Worm (Caenorhabditis elegans) whole organism, L4 larva: ENCODE results near the gene F53C11.1.

Experiments used
- aha-1 ChIP-seq: fragments of 150-350 bp; peaks from one replicate; lab custom pipeline; 2014; ENCODE audit warnings: missing biosample characterization, missing genetic modification characterization
- ces-1 ChIP-seq: fragments of 150-350 bp; sonication (generic microtip); optimal IDR thresholded peaks from 4 replicates; lab custom pipeline; 2014; ENCODE audit warnings: missing biosample characterization, missing genetic modification reagents, missing genetic modification characterization
- daf-12 ChIP-seq: fragments of 150-350 bp; optimal IDR thresholded peaks from 2 replicates; lab custom pipeline; 2014; ENCODE audit warnings: missing biosample characterization, missing genetic modification reagents, missing genetic modification characterization
- egl-43 ChIP-seq: fragments of 200-800 bp; sonication (Bioruptor generic); IDR thresholded peaks from 2 replicates; pipeline ENCODE4 v1.3.6; 2022; ENCODE audit warnings: missing genetic modification reagents, missing genetic modification characterization, missing compliant biosample characterization
- hlh-11 ChIP-seq: fragments of 200-800 bp; sonication (Bioruptor generic); optimal IDR thresholded peaks from 2 replicates; lab custom pipeline; 2018; ENCODE audit warnings: mild to moderate bottlenecking, missing genetic modification characterization, missing compliant biosample characterization
- lin-13 ChIP-seq: fragments of 150-350 bp; optimal IDR thresholded peaks from 2 replicates; lab custom pipeline; 2014; ENCODE audit warnings: missing biosample characterization, missing genetic modification reagents, missing genetic modification characterization
- lin-29 ChIP-seq: fragments of 200-800 bp; sonication (Bioruptor generic); IDR thresholded peaks from 2 replicates; pipeline ENCODE4 v1.3.6; 2022; ENCODE audit warnings: missing genetic modification reagents, missing genetic modification characterization, missing compliant biosample characterization
- lin-38 ChIP-seq: fragments of 200-800 bp; sonication (Bioruptor generic); IDR thresholded peaks from 2 replicates; pipeline ENCODE4 v1.3.6; 2022; ENCODE audit warnings: missing genetic modification reagents, missing genetic modification characterization, missing compliant biosample characterization
- nhr-102 ChIP-seq: sonication (generic microtip); optimal IDR thresholded peaks from 2 replicates; lab custom pipeline; 2016; ENCODE audit warnings: mild to moderate bottlenecking, missing genetic modification characterization, moderate library complexity, missing compliant biosample characterization
- pqm-1 ChIP-seq: sonication (generic microtip); optimal IDR thresholded peaks from 2 replicates; lab custom pipeline; 2017; ENCODE audit warnings: missing biosample characterization, missing genetic modification characterization
- set-16 ChIP-seq: fragments of 200-800 bp; sonication (Bioruptor generic); IDR thresholded peaks from 2 replicates; pipeline ENCODE4 v1.3.6; 2022; ENCODE audit warnings: missing genetic modification reagents, missing genetic modification characterization, missing compliant biosample characterization
- snpc-4 ChIP-seq: fragments of 150-350 bp; optimal IDR thresholded peaks from 2 replicates; lab custom pipeline; 2014; ENCODE audit warnings: missing biosample characterization, missing genetic modification characterization
- unc-39 ChIP-seq: sonication (generic microtip); optimal IDR thresholded peaks from 2 replicates; lab custom pipeline; 2017; ENCODE audit warnings: missing biosample characterization, missing genetic modification characterization
- ztf-11 ChIP-seq: fragments of 150-350 bp; optimal IDR thresholded peaks from 2 replicates; lab custom pipeline; 2014; ENCODE audit warnings: missing biosample characterization, missing genetic modification characterization

DNA sequence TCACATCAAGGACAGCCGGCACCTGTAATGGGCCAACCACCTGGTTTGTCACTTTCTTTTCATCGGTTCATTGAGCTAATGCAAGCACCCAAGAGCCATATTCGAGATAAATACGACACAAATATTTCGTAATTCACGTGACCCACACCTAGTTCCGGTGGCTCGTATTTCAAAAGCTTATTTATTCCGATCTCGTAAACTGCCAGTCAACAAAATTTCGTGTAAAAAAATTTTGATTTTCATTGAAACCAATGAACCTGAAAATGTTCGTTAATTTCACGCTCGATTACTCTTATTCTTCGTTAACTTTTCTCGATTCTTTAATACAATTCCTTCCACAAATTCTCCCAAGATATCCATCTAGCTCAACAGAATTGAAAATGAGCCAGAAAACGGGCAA lies 14.5 kb downstream of the F53C11.1 start:
- TF ChIP-seq lin-29 (GFP tag; lab: Robert Waterston, UW) (no peak), pqm-1 (tag; lab: Kevin White, UChicago) (no peak), egl-43 (no peak), aha-1 (tag; lab: Kevin White, UChicago) (peak; percentile 72), unc-39 (no peak), lin-13 (no peak), ces-1 (no peak), lin-38 (GFP tag; lab: Robert Waterston, UW) (no peak), snpc-4 (no peak), set-16 (GFP tag; lab: Robert Waterston, UW) (no peak), ztf-11 (no peak), daf-12 (tag; lab: Kevin White, UChicago) (no peak), nhr-102 (no peak), hlh-11 (no peak)
